Fruit fly (Drosophila melanogaster) whole organism, embryonic: ENCODE data around the gene Pa1.
A peak's percentile ranks its signal among the peaks of the same experiment; 100 is the strongest.

ENCODE experiments used
- ATbp ChIP-seq: fragments of 200-800 bp; sonication (Bioruptor generic); optimal IDR thresholded peaks from 2 replicates; lab custom pipeline; 2017; ENCODE audit warnings: missing biosample characterization, mild to moderate bottlenecking, missing genetic modification characterization, missing genetic modification reagents
- Ada2b ChIP-seq: fragments of 200-800 bp; sonication (Bioruptor generic); IDR thresholded peaks from 2 replicates; pipeline ENCODE4 v1.3.6; 2022; ENCODE audit warnings: missing biosample characterization, missing genetic modification characterization
- BEAF-32 ChIP-seq: fragments of 200-800 bp; sonication (Bioruptor generic); optimal IDR thresholded peaks from 3 replicates; lab custom pipeline; 2017; ENCODE audit warnings: missing biosample characterization, missing genetic modification characterization, mild to moderate bottlenecking, moderate library complexity, missing genetic modification reagents
- CG10267 ChIP-seq: fragments of 200-800 bp; sonication (Bioruptor generic); optimal IDR thresholded peaks from 2 replicates; lab custom pipeline; 2018; ENCODE audit warnings: missing biosample characterization, mild to moderate bottlenecking, missing genetic modification characterization, moderate library complexity
- CG10959 ChIP-seq: fragments of 200-800 bp; sonication (Bioruptor generic); IDR thresholded peaks from 2 replicates; pipeline ENCODE4 v1.3.6; 2022; ENCODE audit warnings: missing biosample characterization, missing genetic modification characterization
- CG11560 ChIP-seq: fragments of 200-800 bp; sonication (Bioruptor generic); IDR thresholded peaks from 3 replicates; pipeline ENCODE4 v1.3.6; 2022; ENCODE audit warnings: missing biosample characterization, missing genetic modification characterization
- CG11696 ChIP-seq: fragments of 200-800 bp; sonication (Bioruptor generic); IDR thresholded peaks from 2 replicates; pipeline ENCODE4 v1.3.6; 2022; ENCODE audit warnings: missing biosample characterization, missing genetic modification characterization
- CG11723 ChIP-seq: fragments of 200-800 bp; sonication (Bioruptor generic); optimal IDR thresholded peaks from 2 replicates; lab custom pipeline; 2017; ENCODE audit warnings: missing biosample characterization, mild to moderate bottlenecking, missing genetic modification characterization
- CG12942 ChIP-seq: fragments of 200-800 bp; sonication (Bioruptor generic); optimal IDR thresholded peaks from 3 replicates; lab custom pipeline; 2016; ENCODE audit warnings: missing biosample characterization, missing genetic modification characterization
- CG13424 ChIP-seq: fragments of 200-800 bp; sonication (Bioruptor generic); optimal IDR thresholded peaks from 2 replicates; lab custom pipeline; 2019; ENCODE audit warnings: missing biosample characterization, mild to moderate bottlenecking, missing genetic modification characterization, moderate library complexity
- CG17359 ChIP-seq: fragments of 200-800 bp; sonication (Bioruptor generic); optimal IDR thresholded peaks from 3 replicates; lab custom pipeline; 2018; ENCODE audit warnings: missing biosample characterization, mild to moderate bottlenecking, missing genetic modification characterization, moderate library complexity
- CG18262 ChIP-seq: fragments of 200-800 bp; optimal IDR thresholded peaks from 3 replicates; lab custom pipeline; 2019; ENCODE audit warnings: missing biosample characterization, mild to moderate bottlenecking, missing genetic modification characterization, moderate library complexity
- CG30403 ChIP-seq: fragments of 200-800 bp; sonication (Bioruptor generic); optimal IDR thresholded peaks from 3 replicates; lab custom pipeline; 2016; ENCODE audit warnings: missing biosample characterization, missing genetic modification characterization
- CG3065 ChIP-seq: fragments of 200-800 bp; sonication (Bioruptor generic); optimal IDR thresholded peaks from 2 replicates; lab custom pipeline; 2016; ENCODE audit warnings: missing biosample characterization, missing genetic modification characterization
- CG31224 ChIP-seq: fragments of 200-800 bp; sonication (Bioruptor generic); IDR thresholded peaks from 2 replicates; pipeline ENCODE4 v1.3.6; 2022; ENCODE audit warnings: missing biosample characterization, missing genetic modification characterization
- CG3281 ChIP-seq: fragments of 200-800 bp; sonication (Bioruptor generic); optimal IDR thresholded peaks from 3 replicates; lab custom pipeline; 2017; ENCODE audit warnings: missing biosample characterization, mild to moderate bottlenecking, missing genetic modification characterization
- CG4282 ChIP-seq: fragments of 200-800 bp; sonication (Bioruptor generic); optimal IDR thresholded peaks from 2 replicates; lab custom pipeline; 2016; ENCODE audit warnings: missing biosample characterization, missing genetic modification characterization
- CG4328 ChIP-seq: fragments of 200-800 bp; sonication (Bioruptor generic); optimal IDR thresholded peaks from 3 replicates; lab custom pipeline; 2017; ENCODE audit warnings: missing biosample characterization, missing genetic modification reagents, missing genetic modification characterization
- CG6765 ChIP-seq: fragments of 200-800 bp; sonication (Bioruptor generic); optimal IDR thresholded peaks from 3 replicates; lab custom pipeline; 2017; ENCODE audit warnings: missing biosample characterization, mild to moderate bottlenecking, missing genetic modification characterization
- CG6854 ChIP-seq: fragments of 200-800 bp; sonication (Bioruptor generic); optimal IDR thresholded peaks from 3 replicates; lab custom pipeline; 2017; ENCODE audit warnings: missing biosample characterization, mild to moderate bottlenecking, missing genetic modification characterization
- CG7271 ChIP-seq: fragments of 200-800 bp; sonication (Bioruptor generic); optimal IDR thresholded peaks from 2 replicates; lab custom pipeline; 2018; ENCODE audit warnings: missing biosample characterization, mild to moderate bottlenecking, missing genetic modification characterization, moderate library complexity
- CG7928 ChIP-seq: fragments of 200-800 bp; sonication (Bioruptor generic); optimal IDR thresholded peaks from 2 replicates; lab custom pipeline; 2017; ENCODE audit warnings: missing biosample characterization, mild to moderate bottlenecking, missing genetic modification characterization
- CG8290 ChIP-seq, 3 experiments: fragments of 200-800 bp; sonication (Bioruptor generic); optimal IDR thresholded peaks; 2 replicates each; lab custom pipeline; 2016 to 2019; ENCODE audit warnings: missing biosample characterization in 3 of 3, missing genetic modification characterization in 3 of 3, mild to moderate bottlenecking in 2 of 3, moderate library complexity in 1 of 3
- CG9932 ChIP-seq: fragments of 200-800 bp; sonication (Bioruptor generic); IDR thresholded peaks from 2 replicates; pipeline ENCODE4 v1.3.6; 2022; ENCODE audit warnings: missing biosample characterization, missing genetic modification characterization
- Camta ChIP-seq: fragments of 200-800 bp; sonication (Bioruptor generic); optimal IDR thresholded peaks from 2 replicates; lab custom pipeline; 2016; ENCODE audit warnings: missing biosample characterization, missing genetic modification characterization
- Doc2 ChIP-seq: fragments of 200-800 bp; sonication (Bioruptor generic); IDR thresholded peaks from 2 replicates; pipeline ENCODE4 v1.3.6; 2022; ENCODE audit warnings: missing biosample characterization, missing genetic modification characterization
- E2f1 ChIP-seq: fragments of 200-800 bp; sonication (Bioruptor generic); IDR thresholded peaks from 2 replicates; pipeline ENCODE4 v1.3.6; 2022; ENCODE audit warnings: missing biosample characterization, missing genetic modification characterization
- Fer1 ChIP-seq: fragments of 200-800 bp; sonication (Bioruptor generic); optimal IDR thresholded peaks from 2 replicates; lab custom pipeline; 2017; ENCODE audit warnings: missing biosample characterization, mild to moderate bottlenecking, missing genetic modification characterization
- Mad ChIP-seq: fragments of 200-800 bp; sonication (Bioruptor generic); optimal IDR thresholded peaks from 2 replicates; lab custom pipeline; 2016; ENCODE audit warnings: missing biosample characterization, missing genetic modification characterization
- Oaz ChIP-seq: fragments of 200-800 bp; sonication (Bioruptor generic); IDR thresholded peaks from 2 replicates; pipeline ENCODE4 v1.3.6; 2022; ENCODE audit warnings: missing biosample characterization, missing genetic modification characterization
- Sin3A ChIP-seq: fragments of >200 bp; optimal IDR thresholded peaks from 2 replicates; lab custom pipeline; 2018
- Sry-δ ChIP-seq: fragments of 200-800 bp; sonication (Bioruptor generic); optimal IDR thresholded peaks from 2 replicates; lab custom pipeline; 2016; ENCODE audit warnings: missing biosample characterization, missing genetic modification characterization
- Ssrp ChIP-seq: fragments of 200-800 bp; sonication (Bioruptor generic); optimal IDR thresholded peaks from 2 replicates; lab custom pipeline; 2018; ENCODE audit warnings: missing biosample characterization, mild to moderate bottlenecking, missing genetic modification characterization, moderate library complexity
- YL-1 ChIP-seq: fragments of 200-800 bp; sonication (Bioruptor generic); optimal IDR thresholded peaks from 3 replicates; lab custom pipeline; 2017; ENCODE audit warnings: missing biosample characterization, mild to moderate bottlenecking, missing genetic modification characterization
- crc ChIP-seq: fragments of 200-800 bp; sonication (Bioruptor generic); optimal IDR thresholded peaks from 2 replicates; lab custom pipeline; 2016; ENCODE audit warnings: missing biosample characterization, missing genetic modification characterization
- ems ChIP-seq: fragments of 200-800 bp; sonication (Bioruptor generic); optimal IDR thresholded peaks from 3 replicates; lab custom pipeline; 2016; ENCODE audit warnings: missing biosample characterization, missing genetic modification characterization
- fru ChIP-seq: fragments of >200 bp; optimal IDR thresholded peaks from 2 replicates; lab custom pipeline; 2017
- ftz-f1 ChIP-seq: fragments of 200-800 bp; sonication (Bioruptor generic); optimal IDR thresholded peaks from 2 replicates; lab custom pipeline; 2016; ENCODE audit warnings: missing biosample characterization, missing genetic modification characterization
- gfzf ChIP-seq: fragments of 200-800 bp; sonication (Bioruptor generic); optimal IDR thresholded peaks from 2 replicates; lab custom pipeline; 2016; ENCODE audit warnings: missing biosample characterization, mild to moderate bottlenecking, missing genetic modification characterization, moderate library complexity
- jigr1 ChIP-seq: fragments of 200-800 bp; sonication (Bioruptor generic); IDR thresholded peaks from 3 replicates; pipeline ENCODE4 v1.3.6; 2022; ENCODE audit warnings: missing biosample characterization, missing genetic modification characterization
- jumu ChIP-seq: fragments of 200-800 bp; sonication (Bioruptor generic); optimal IDR thresholded peaks from 3 replicates; lab custom pipeline; 2016; ENCODE audit warnings: missing biosample characterization, missing genetic modification characterization
- pros ChIP-seq: fragments of 200-800 bp; sonication (Bioruptor generic); optimal IDR thresholded peaks from 3 replicates; lab custom pipeline; 2019; ENCODE audit warnings: missing biosample characterization, mild to moderate bottlenecking, missing genetic modification characterization, moderate library complexity
- psq ChIP-seq: fragments of 200-800 bp; sonication (Bioruptor generic); optimal IDR thresholded peaks from 2 replicates; lab custom pipeline; 2017; ENCODE audit warnings: missing biosample characterization, missing genetic modification characterization
- pum ChIP-seq: fragments of 200-800 bp; sonication (Bioruptor generic); optimal IDR thresholded peaks from 2 replicates; lab custom pipeline; 2016; ENCODE audit warnings: missing biosample characterization, missing genetic modification characterization
- sim ChIP-seq: fragments of 200-800 bp; sonication (Bioruptor generic); IDR thresholded peaks from 2 replicates; pipeline ENCODE4 v1.3.6; 2022; ENCODE audit warnings: missing biosample characterization, missing genetic modification characterization
- tap ChIP-seq: fragments of 200-800 bp; optimal IDR thresholded peaks from 3 replicates; lab custom pipeline; 2019; ENCODE audit warnings: missing biosample characterization, mild to moderate bottlenecking, missing genetic modification characterization, moderate library complexity
- tll ChIP-seq, 2 experiments: fragments of 200-800 bp in 1 of 2; fragments of >200 bp in 1 of 2; sonication (Bioruptor generic) in 1 of 2; optimal IDR thresholded peaks; 2 replicates each; lab custom pipeline; 2017 to 2019; ENCODE audit warnings: missing biosample characterization in 2 of 2, missing genetic modification characterization in 2 of 2, mild to moderate bottlenecking in 1 of 2, moderate library complexity in 1 of 2
- tna ChIP-seq: fragments of 200-800 bp; sonication (Bioruptor generic); IDR thresholded peaks from 2 replicates; pipeline ENCODE4 v1.3.6; 2022; ENCODE audit warnings: missing biosample characterization, missing genetic modification characterization; ENCODE audit not compliant: partially characterized antibody
- tup ChIP-seq: fragments of 200-800 bp; sonication (Bioruptor generic); optimal IDR thresholded peaks from 2 replicates; lab custom pipeline; 2016; ENCODE audit warnings: missing biosample characterization, mild to moderate bottlenecking, missing genetic modification characterization, moderate library complexity
- usp ChIP-seq: fragments of >200 bp; optimal IDR thresholded peaks from 2 replicates; lab custom pipeline; 2017; ENCODE audit warnings: missing biosample characterization, missing genetic modification characterization
- vvl ChIP-seq: fragments of 200-800 bp; sonication (Bioruptor generic); IDR thresholded peaks from 2 replicates; pipeline ENCODE4 v1.3.6; 2022; ENCODE audit warnings: missing biosample characterization, missing genetic modification characterization

The Pa1 gene

dm6 chrX:11326213-11326731, 32.8 kb upstream of the Pa1 start (continued):
- TF ChIP-seq CG18262 (tag; lab: Kevin White, UChicago) (peak; percentile 57), CG11696 (GFP tag; lab: Robert Waterston, UW) (peak; percentile 89), jumu (GFP tag; lab: Kevin White, UChicago) (peak; percentile 55), CG3065 (no peak), usp (GFP tag; lab: Kevin White, UChicago) (no peak), tup (GFP tag; lab: Kevin White, UChicago) (no peak), psq (GFP tag; lab: Kevin White, UChicago) (no peak), Ada2b (GFP tag; lab: Robert Waterston, UW) (peak; percentile 31; the same call in 1 of the 2 replicates), CG11723 (peak; percentile 40), crc (no peak), pum (GFP tag; lab: Kevin White, UChicago) (peak; percentile 38), E2f1 (GFP tag; lab: Robert Waterston, UW) (peak; percentile 54), CG8290 (GFP tag; optimal IDR thresholded peaks at IDR 0.05; lab: Kevin White, UChicago) (no peak), CG8290 (tag; optimal IDR thresholded peaks at IDR 0.05; lab: Kevin White, UChicago) (no peak), tap (tag; lab: Kevin White, UChicago) (peak; percentile 63), sim (no peak), CG3281 (peak; percentile 65), CG13424 (tag; lab: Kevin White, UChicago) (peak; percentile 70), Sry-δ (GFP tag; lab: Kevin White, UChicago) (peak; percentile 9), Ssrp (peak; percentile 60), tll (GFP tag; optimal IDR thresholded peaks at IDR 0.05; lab: Kevin White, UChicago) (no peak), CG6854 (GFP tag; lab: Kevin White, UChicago) (peak; percentile 69), Oaz (GFP tag; lab: Robert Waterston, UW) (peak; percentile 40; the same call in 1 of the 2 replicates), CG9932 (peak; percentile 56), Doc2 (GFP tag; lab: Robert Waterston, UW) (0 out of 2 replicates have a peak, but pooled peaks have one; percentile 6), CG7271 (tag; lab: Kevin White, UChicago) (no peak), CG7928 (GFP tag; lab: Kevin White, UChicago) (peak; percentile 35), CG31224 (GFP tag; lab: Robert Waterston, UW) (no peak), CG10267 (tag; lab: Kevin White, UChicago) (peak; percentile 32), CG17359 (peak; percentile 66), CG30403 (peak; percentile 73), fru (lab: Kevin White, UChicago) (no peak), CG12942 (peak; percentile 14), CG11560 (peak; percentile 50; the same call in 1 of the 3 replicates), Sin3A (lab: Kevin White, UChicago) (no peak), CG4282 (GFP tag; lab: Kevin White, UChicago) (no peak), BEAF-32 (GFP tag; lab: Kevin White, UChicago) (no peak), YL-1 (no peak), Camta (GFP tag; lab: Kevin White, UChicago) (peak; percentile 49), Fer1 (GFP tag; lab: Kevin White, UChicago) (peak; percentile 77), jigr1 (no peak), CG6765 (GFP tag; lab: Kevin White, UChicago) (peak; percentile 47), ATbp (GFP tag; lab: Kevin White, UChicago) (peak; percentile 75), pros (GFP tag; lab: Kevin White, UChicago) (peak; percentile 14), vvl (GFP tag; lab: Robert Waterston, UW) (peak; percentile 49; the same call in 1 of the 2 replicates), CG4328 (GFP tag; lab: Kevin White, UChicago) (peak; percentile 51), ftz-f1 (peak; percentile 86), tna (GFP tag; lab: Robert Waterston, UW) (no peak), ems (GFP tag; lab: Kevin White, UChicago) (peak; percentile 40), gfzf (GFP tag; lab: Kevin White, UChicago) (no peak), CG10959 (GFP tag; lab: Robert Waterston, UW) (no peak), Mad (GFP tag; lab: Kevin White, UChicago) (peak; percentile 39)
